Fruit fly (Drosophila melanogaster) whole organism, embryonic: Measurements from ENCODE around the gene CG32099.

Source experiments
- B-H2 ChIP-seq: fragments of 200-800 bp; sonication (Bioruptor generic); optimal IDR thresholded peaks from 2 replicates; lab custom pipeline; 2018; ENCODE audit warnings: missing biosample characterization, mild to moderate bottlenecking, missing genetic modification characterization
- Bteb2 ChIP-seq: fragments of 200-800 bp; sonication (Bioruptor generic); optimal IDR thresholded peaks from 2 replicates; lab custom pipeline; 2016; ENCODE audit warnings: missing biosample characterization, missing genetic modification characterization
- CG10462 ChIP-seq: fragments of 200-800 bp; sonication (Bioruptor generic); optimal IDR thresholded peaks from 2 replicates; lab custom pipeline; 2016; ENCODE audit warnings: missing biosample characterization, missing genetic modification characterization
- CG10979 ChIP-seq: fragments of 200-800 bp; sonication (Bioruptor generic); optimal IDR thresholded peaks from 2 replicates; lab custom pipeline; 2018; ENCODE audit warnings: missing biosample characterization, mild to moderate bottlenecking, missing genetic modification characterization, moderate library complexity
- CG11504 ChIP-seq: fragments of 200-800 bp; sonication (Bioruptor generic); optimal IDR thresholded peaks from 3 replicates; lab custom pipeline; 2019; ENCODE audit warnings: missing biosample characterization, mild to moderate bottlenecking, missing genetic modification characterization, moderate library complexity
- CG12769 ChIP-seq: fragments of 200-800 bp; sonication (Bioruptor generic); optimal IDR thresholded peaks from 2 replicates; lab custom pipeline; 2019; ENCODE audit warnings: missing biosample characterization, mild to moderate bottlenecking, missing genetic modification characterization, moderate library complexity
- CG13424 ChIP-seq: fragments of 200-800 bp; sonication (Bioruptor generic); optimal IDR thresholded peaks from 2 replicates; lab custom pipeline; 2019; ENCODE audit warnings: missing biosample characterization, mild to moderate bottlenecking, missing genetic modification characterization, moderate library complexity
- CG14965 ChIP-seq: fragments of 200-800 bp; sonication (Bioruptor generic); optimal IDR thresholded peaks from 2 replicates; lab custom pipeline; 2016; ENCODE audit warnings: missing biosample characterization, missing genetic modification characterization, borderline replicate concordance
- CG17328 ChIP-seq: fragments of 200-800 bp; sonication (Bioruptor generic); IDR thresholded peaks from 2 replicates; pipeline ENCODE4 v1.3.6; 2022; ENCODE audit warnings: missing biosample characterization, missing genetic modification characterization
- CG18011 ChIP-seq: fragments of 200-800 bp; sonication (Bioruptor generic); optimal IDR thresholded peaks from 2 replicates; lab custom pipeline; 2017; ENCODE audit warnings: missing biosample characterization, missing genetic modification characterization, mild to moderate bottlenecking, moderate library complexity, missing genotype
- CG18262 ChIP-seq: fragments of 200-800 bp; optimal IDR thresholded peaks from 3 replicates; lab custom pipeline; 2019; ENCODE audit warnings: missing biosample characterization, mild to moderate bottlenecking, missing genetic modification characterization, moderate library complexity
- CG1832 ChIP-seq: fragments of 200-800 bp; sonication (Bioruptor generic); optimal IDR thresholded peaks from 2 replicates; lab custom pipeline; 2017; ENCODE audit warnings: missing biosample characterization, mild to moderate bottlenecking, missing genetic modification characterization, inconsistent platforms
- CG18599 ChIP-seq: fragments of 200-800 bp; sonication (Bioruptor generic); optimal IDR thresholded peaks from 3 replicates; lab custom pipeline; 2017; ENCODE audit warnings: missing biosample characterization, missing genetic modification characterization, mild to moderate bottlenecking, moderate library complexity, missing genetic modification reagents
- CG2889 ChIP-seq: fragments of 200-800 bp; sonication (Bioruptor generic); IDR thresholded peaks from 3 replicates; pipeline ENCODE4 v1.3.6; 2022; ENCODE audit warnings: missing biosample characterization, missing genetic modification characterization
- CG31365 ChIP-seq: fragments of 200-800 bp; sonication (Bioruptor generic); optimal IDR thresholded peaks from 2 replicates; lab custom pipeline; 2018; ENCODE audit warnings: missing biosample characterization, mild to moderate bottlenecking, missing genetic modification characterization
- CG32532 ChIP-seq: fragments of 200-800 bp; sonication (Bioruptor generic); IDR thresholded peaks from 2 replicates; pipeline ENCODE4 v1.3.6; 2022; ENCODE audit warnings: missing biosample characterization, missing genetic modification characterization
- CG32772 ChIP-seq: fragments of 200-800 bp; sonication (Bioruptor generic); IDR thresholded peaks from 2 replicates; pipeline ENCODE4 v1.3.6; 2022; ENCODE audit warnings: missing biosample characterization, missing genetic modification characterization
- CG6654 ChIP-seq: fragments of 200-800 bp; sonication (Bioruptor generic); optimal IDR thresholded peaks from 2 replicates; lab custom pipeline; 2017; ENCODE audit warnings: missing biosample characterization, mild to moderate bottlenecking, missing genetic modification characterization
- CG7928 ChIP-seq: fragments of 200-800 bp; sonication (Bioruptor generic); optimal IDR thresholded peaks from 2 replicates; lab custom pipeline; 2017; ENCODE audit warnings: missing biosample characterization, mild to moderate bottlenecking, missing genetic modification characterization
- CG7987 ChIP-seq: fragments of 200-800 bp; sonication (Bioruptor generic); optimal IDR thresholded peaks from 2 replicates; lab custom pipeline; 2018; ENCODE audit warnings: missing biosample characterization, mild to moderate bottlenecking, missing genetic modification characterization, moderate library complexity
- CG8290 ChIP-seq, 3 experiments: fragments of 200-800 bp; sonication (Bioruptor generic); optimal IDR thresholded peaks; 2 replicates each; lab custom pipeline; 2016 to 2019; ENCODE audit warnings: missing biosample characterization in 3 of 3, missing genetic modification characterization in 3 of 3, mild to moderate bottlenecking in 2 of 3, moderate library complexity in 1 of 3
- CG8359 ChIP-seq: fragments of 200-800 bp; sonication (Bioruptor generic); optimal IDR thresholded peaks from 2 replicates; lab custom pipeline; 2017; ENCODE audit warnings: missing biosample characterization, mild to moderate bottlenecking, missing genetic modification characterization, borderline replicate concordance
- CG8944 ChIP-seq: fragments of 200-800 bp; sonication (Bioruptor generic); optimal IDR thresholded peaks from 3 replicates; lab custom pipeline; 2016; ENCODE audit warnings: missing biosample characterization, missing genetic modification characterization
- Camta ChIP-seq: fragments of 200-800 bp; sonication (Bioruptor generic); optimal IDR thresholded peaks from 2 replicates; lab custom pipeline; 2016; ENCODE audit warnings: missing biosample characterization, missing genetic modification characterization
- Dll ChIP-seq: fragments of 200-800 bp; sonication (Bioruptor generic); IDR thresholded peaks from 4 replicates; pipeline ENCODE4 v1.3.6; 2022; ENCODE audit warnings: missing biosample characterization, missing genetic modification characterization; ENCODE audit not compliant: partially characterized antibody
- Doc2 ChIP-seq: fragments of 200-800 bp; sonication (Bioruptor generic); IDR thresholded peaks from 2 replicates; pipeline ENCODE4 v1.3.6; 2022; ENCODE audit warnings: missing biosample characterization, missing genetic modification characterization
- Nf-YB ChIP-seq: fragments of 200-800 bp; sonication (Bioruptor generic); optimal IDR thresholded peaks from 3 replicates; lab custom pipeline; 2019; ENCODE audit warnings: missing biosample characterization, mild to moderate bottlenecking, missing genetic modification characterization, moderate library complexity
- Scr ChIP-seq: fragments of 200-800 bp; sonication (Bioruptor generic); IDR thresholded peaks from 2 replicates; pipeline ENCODE4 v1.3.6; 2022; ENCODE audit warnings: missing biosample characterization, missing genetic modification characterization; ENCODE audit not compliant: partially characterized antibody
- Vsx1 ChIP-seq: fragments of 200-800 bp; sonication (Bioruptor generic); optimal IDR thresholded peaks from 2 replicates; lab custom pipeline; 2017; ENCODE audit warnings: missing biosample characterization, mild to moderate bottlenecking, missing genetic modification characterization, missing genetic modification reagents
- bowl ChIP-seq: fragments of 200-800 bp; sonication (Bioruptor generic); IDR thresholded peaks from 2 replicates; pipeline ENCODE4 v1.3.6; 2022; ENCODE audit warnings: missing biosample characterization, missing genetic modification characterization
- cwo ChIP-seq: fragments of 200-800 bp; sonication (Bioruptor generic); optimal IDR thresholded peaks from 3 replicates; lab custom pipeline; 2017; ENCODE audit warnings: missing biosample characterization, missing genetic modification characterization, mild to moderate bottlenecking, moderate library complexity, missing genetic modification reagents
- da ChIP-seq: fragments of 200-800 bp; sonication (Bioruptor generic); optimal IDR thresholded peaks from 2 replicates; lab custom pipeline; 2016; ENCODE audit warnings: missing biosample characterization, missing genetic modification characterization
- dati ChIP-seq: fragments of 200-800 bp; sonication (Bioruptor generic); IDR thresholded peaks from 2 replicates; pipeline ENCODE4 v1.3.6; 2022; ENCODE audit warnings: missing biosample characterization, missing genetic modification characterization
- dpn ChIP-seq, 2 experiments: fragments of 200-800 bp; sonication (Bioruptor generic); optimal IDR thresholded peaks; 3 replicates each; lab custom pipeline; 2016; ENCODE audit warnings: missing biosample characterization in 2 of 2, missing genetic modification characterization in 2 of 2
- eyg ChIP-seq: fragments of 200-800 bp; sonication (Bioruptor generic); optimal IDR thresholded peaks from 3 replicates; lab custom pipeline; 2016; ENCODE audit warnings: missing biosample characterization, missing genetic modification characterization
- hbn ChIP-seq: fragments of 200-800 bp; sonication (Bioruptor generic); IDR thresholded peaks from 2 replicates; pipeline ENCODE4 v1.3.6; 2022; ENCODE audit warnings: missing biosample characterization, missing genetic modification characterization; ENCODE audit not compliant: partially characterized antibody
- nau ChIP-seq: fragments of 200-800 bp; sonication (Bioruptor generic); optimal IDR thresholded peaks from 3 replicates; lab custom pipeline; 2017; ENCODE audit warnings: missing biosample characterization, mild to moderate bottlenecking, missing genetic modification characterization, missing genetic modification reagents
- onecut ChIP-seq: fragments of 200-800 bp; sonication (Bioruptor generic); IDR thresholded peaks from 2 replicates; pipeline ENCODE4 v1.3.6; 2022; ENCODE audit warnings: missing biosample characterization, missing genetic modification characterization
- phol ChIP-seq: fragments of 200-800 bp; sonication (Bioruptor generic); optimal IDR thresholded peaks from 3 replicates; lab custom pipeline; 2018; ENCODE audit warnings: missing biosample characterization, mild to moderate bottlenecking, missing genetic modification characterization, moderate library complexity
- pum ChIP-seq: fragments of 200-800 bp; sonication (Bioruptor generic); optimal IDR thresholded peaks from 2 replicates; lab custom pipeline; 2016; ENCODE audit warnings: missing biosample characterization, missing genetic modification characterization
- sc ChIP-seq, 3 experiments: fragments of >200 bp in 2 of 3; fragments of 200-800 bp in 1 of 3; sonication (Bioruptor generic) in 1 of 3; optimal IDR thresholded peaks; 2 replicates in 2 of 3; 3 replicates in 1 of 3; lab custom pipeline; 2017; ENCODE audit warnings: mild to moderate bottlenecking in 1 of 3, missing biosample characterization in 1 of 3, missing genetic modification characterization in 1 of 3, missing genetic modification reagents in 1 of 3
- sens-2 ChIP-seq: fragments of 200-800 bp; sonication (Bioruptor generic); IDR thresholded peaks from 2 replicates; pipeline ENCODE4 v1.3.6; 2022; ENCODE audit warnings: missing biosample characterization, missing genetic modification characterization
- seq ChIP-seq: fragments of 200-800 bp; sonication (Bioruptor generic); IDR thresholded peaks from 2 replicates; pipeline ENCODE4 v1.3.6; 2022; ENCODE audit warnings: missing biosample characterization, missing genetic modification characterization
- sim ChIP-seq: fragments of 200-800 bp; sonication (Bioruptor generic); IDR thresholded peaks from 2 replicates; pipeline ENCODE4 v1.3.6; 2022; ENCODE audit warnings: missing biosample characterization, missing genetic modification characterization
- slbo ChIP-seq: fragments of 200-800 bp; sonication (Bioruptor generic); IDR thresholded peaks from 2 replicates; pipeline ENCODE4 v1.3.6; 2022; ENCODE audit warnings: missing biosample characterization, missing genetic modification characterization
- wdn ChIP-seq: fragments of 200-800 bp; sonication (Bioruptor generic); IDR thresholded peaks from 2 replicates; pipeline ENCODE4 v1.3.6; 2022; ENCODE audit warnings: missing biosample characterization, missing genetic modification characterization
- zfh2 ChIP-seq: fragments of 200-800 bp; sonication (Bioruptor generic); optimal IDR thresholded peaks from 2 replicates; lab custom pipeline; 2016; ENCODE audit warnings: missing biosample characterization, missing genetic modification characterization

Gene CG32099

DNA sequence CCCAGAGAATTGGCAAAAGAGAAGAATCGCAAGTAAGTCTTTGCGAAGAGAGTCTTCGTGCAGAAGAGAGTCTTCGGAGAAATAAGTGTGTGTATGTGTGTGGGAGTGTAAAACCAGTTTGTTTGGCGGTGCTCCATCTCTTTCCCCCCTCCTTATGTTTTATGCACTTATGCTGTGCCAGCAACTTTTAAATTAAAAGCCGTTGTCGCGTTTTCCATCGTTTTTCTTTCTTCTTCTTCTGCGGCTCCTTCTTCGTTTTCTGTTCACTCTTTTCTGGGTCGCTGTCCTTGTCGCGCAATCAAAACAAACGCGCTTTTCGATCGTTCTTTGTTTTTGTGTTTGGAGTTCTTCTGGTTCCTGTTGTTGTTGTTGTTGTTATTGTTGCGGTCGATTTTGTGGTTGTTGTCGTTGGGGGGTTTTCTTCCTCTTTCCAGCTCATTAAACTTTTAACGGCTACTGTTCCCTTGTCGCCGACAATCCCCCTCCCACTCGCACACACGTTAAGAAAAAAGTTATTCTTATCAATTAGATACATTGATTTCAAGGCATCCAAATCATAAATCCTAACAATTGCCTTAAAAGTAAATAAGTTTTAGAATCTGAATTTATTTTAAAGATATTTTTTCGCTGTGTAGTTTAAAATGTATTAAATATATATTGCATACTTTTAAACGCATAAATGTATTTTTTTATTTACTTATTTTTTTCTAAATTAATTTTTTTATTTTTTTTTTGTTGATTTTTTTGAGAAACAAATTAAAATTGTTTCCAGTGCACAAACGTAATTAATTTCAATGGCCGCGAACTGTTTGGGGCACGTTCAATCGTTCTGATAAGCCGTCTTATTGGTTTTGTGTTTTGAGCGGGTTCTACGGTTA lies 37.8 kb upstream of the CG32099 start (continued):
- TF ChIP-seq CG8290 (GFP tag; optimal IDR thresholded peaks at IDR 0.05; lab: Kevin White, UChicago) (peak; percentile 48), CG8290 (tag; optimal IDR thresholded peaks at IDR 0.05; lab: Kevin White, UChicago) (no peak), cwo (GFP tag; lab: Kevin White, UChicago) (peak; percentile 77), Nf-YB (GFP tag; lab: Kevin White, UChicago) (peak; percentile 82), CG14965 (GFP tag; lab: Kevin White, UChicago) (no peak), B-H2 (GFP tag; lab: Kevin White, UChicago) (no peak), slbo (GFP tag; lab: Robert Waterston, UW) (peak; percentile 74), CG12769 (no peak), CG1832 (peak; percentile 16), hbn (GFP tag; lab: Robert Waterston, UW) (no peak), da (GFP tag; lab: Kevin White, UChicago) (no peak), CG32772 (peak; percentile 65; the same call in 1 of the 2 replicates), eyg (no peak), phol (tag; lab: Kevin White, UChicago) (peak; percentile 92), CG10979 (tag; lab: Kevin White, UChicago) (peak; percentile 95), wdn (GFP tag; lab: Robert Waterston, UW) (no peak; the same call in 1 of the 2 replicates), dati (GFP tag; lab: Robert Waterston, UW) (no peak), CG31365 (tag; lab: Kevin White, UChicago) (no peak), Bteb2 (peak; percentile 12), Camta (GFP tag; lab: Kevin White, UChicago) (no peak), Doc2 (GFP tag; lab: Robert Waterston, UW) (no peak), onecut (GFP tag; lab: Robert Waterston, UW) (peak; percentile 40), CG17328 (peak; percentile 73), seq (GFP tag; lab: Robert Waterston, UW) (no peak), sens-2 (no peak), zfh2 (GFP tag; lab: Kevin White, UChicago) (no peak), dpn (GFP tag; optimal IDR thresholded peaks at IDR 0.05; lab: Kevin White, UChicago) (peak in 1 of 2 experiments; percentile 68), Scr (GFP tag; lab: Robert Waterston, UW) (no peak), CG32532 (GFP tag; lab: Robert Waterston, UW) (peak; percentile 63), CG11504 (tag; lab: Kevin White, UChicago) (peak; percentile 93), CG18599 (GFP tag; lab: Kevin White, UChicago) (no peak), CG8359 (peak; percentile 66), CG10462 (GFP tag; lab: Kevin White, UChicago) (peak; percentile 29), pum (GFP tag; lab: Kevin White, UChicago) (peak; percentile 13), Dll (GFP tag; lab: Robert Waterston, UW) (no peak), sc (optimal IDR thresholded peaks at IDR 0.05; lab: Kevin White, UChicago) (no peak), sc (GFP tag; optimal IDR thresholded peaks at IDR 0.05; lab: Kevin White, UChicago) (peak; percentile 78), nau (GFP tag; lab: Kevin White, UChicago) (no peak), CG18011 (GFP tag; lab: Kevin White, UChicago) (no peak), bowl (GFP tag; lab: Robert Waterston, UW) (no peak), Vsx1 (GFP tag; lab: Kevin White, UChicago) (peak; percentile 69), CG7928 (GFP tag; lab: Kevin White, UChicago) (no peak), CG7987 (no peak), CG6654 (GFP tag; lab: Kevin White, UChicago) (peak; percentile 29), sim (peak; percentile 51; the same call in 1 of the 2 replicates), CG2889 (GFP tag; lab: Robert Waterston, UW) (peak; percentile 51; the same call in 1 of the 3 replicates), CG18262 (peak; percentile 98), CG8944 (GFP tag; lab: Kevin White, UChicago) (peak; percentile 11), CG13424 (peak; percentile 91)
